Worm (Caenorhabditis elegans): ENCODE data around the gene Y57G7A.3.

The Y57G7A.3 gene

ce11 chrII:1323190-1323651 lies 37.6 kb downstream of the Y57G7A.3 start (continued):
- TF ChIP-seq B0035.1 (tag; optimal IDR thresholded peaks at IDR 0.05) (no peak), tbp1 (GFP tag; optimal IDR thresholded peaks at IDR 0.05) (no peak), ama-1 (optimal IDR thresholded peaks at IDR 0.05) (no peak), ama-1 (GFP tag; optimal IDR thresholded peaks at IDR 0.05) (peak in 1 of 2 experiments; percentile 1), T07F8.4 (tag; optimal IDR thresholded peaks at IDR 0.05) (no peak), lin-54 (GFP tag; optimal IDR thresholded peaks at IDR 0.05) (no peak), C06A6.2 (GFP tag; conservative IDR thresholded peaks at IDR 0.05) (no peak), mxl-1 (tag; optimal IDR thresholded peaks at IDR 0.05) (no peak), ztf-25 (GFP tag; IDR thresholded peaks at IDR 0.05) (no peak), rpc-1 (optimal IDR thresholded peaks at IDR 0.05) (no peak), rpc-1 (tag; optimal IDR thresholded peaks at IDR 0.05) (no peak), dpl-1 (GFP tag; optimal IDR thresholded peaks at IDR 0.05) (no peak), nhr-179 (tag; optimal IDR thresholded peaks at IDR 0.05) (no peak), K12H6.12 (tag; optimal IDR thresholded peaks at IDR 0.05) (peak; percentile 56), F37B4.10 (GFP tag; IDR thresholded peaks at IDR 0.05) (no peak), F57C9.4 (tag; optimal IDR thresholded peaks at IDR 0.05) (no peak), Y67H2A.10 (GFP tag; conservative IDR thresholded peaks at IDR 0.05) (no peak), ztf-3 (GFP tag; optimal IDR thresholded peaks at IDR 0.05) (no peak), bed-2 (GFP tag; IDR thresholded peaks at IDR 0.05) (no peak), lsy-27 (tag; optimal IDR thresholded peaks at IDR 0.05; ENCODE audit: borderline replicate concordance, insufficient read depth) (no peak), F10E7.11 (tag; optimal IDR thresholded peaks at IDR 0.05) (peak; percentile 78), akir-1 (GFP tag; optimal IDR thresholded peaks at IDR 0.05) (no peak), attf-3 (GFP tag; conservative IDR thresholded peaks at IDR 0.05) (no peak), snpc-1.3 (tag; optimal IDR thresholded peaks at IDR 0.05; ENCODE audit: insufficient read depth) (peak; percentile 4), F33H1.4 (GFP tag; IDR thresholded peaks at IDR 0.05) (no peak), athp-1 (tag; optimal IDR thresholded peaks at IDR 0.05) (peak; percentile 89), nhr-120 (GFP tag; IDR thresholded peaks at IDR 0.05) (no peak), ztf-28 (GFP tag; IDR thresholded peaks at IDR 0.05) (no peak), Y79H2A.3 (GFP tag; conservative IDR thresholded peaks at IDR 0.05) (no peak), atf-7 (tag; optimal IDR thresholded peaks at IDR 0.05) (peak; percentile 34), ccch-3 (GFP tag; optimal IDR thresholded peaks at IDR 0.05) (no peak), zfh-2 (GFP tag; conservative IDR thresholded peaks at IDR 0.05) (peak; percentile 98), madf-8 (GFP tag; conservative IDR thresholded peaks at IDR 0.05) (no peak), nfya-1 (tag; optimal IDR thresholded peaks at IDR 0.05; ENCODE audit: borderline replicate concordance, insufficient read depth) (no peak), Y95B8A.8 (GFP tag; IDR thresholded peaks at IDR 0.05) (no peak), chd-7 (tag; optimal IDR thresholded peaks at IDR 0.05) (peak; percentile 43), rec-8 (tag; optimal IDR thresholded peaks at IDR 0.05) (no peak), unc-130 (GFP tag; optimal IDR thresholded peaks at IDR 0.05) (peak; percentile 62), ztf-6 (GFP tag; IDR thresholded peaks at IDR 0.05) (no peak), nhr-27 (tag; optimal IDR thresholded peaks at IDR 0.05) (peak; percentile 43), ceh-79 (tag; optimal IDR thresholded peaks at IDR 0.05) (peak; percentile 61), B0019.2 (GFP tag; conservative IDR thresholded peaks at IDR 0.05) (no peak), ekl-4 (GFP tag; IDR thresholded peaks at IDR 0.05) (peak; percentile 76), F49E8.2 (tag; optimal IDR thresholded peaks at IDR 0.05; ENCODE audit: insufficient read depth) (no peak), egrh-3 (GFP tag; IDR thresholded peaks at IDR 0.05) (peak; percentile 77; the same call in 1 of the 2 replicates), aptf-2 (GFP tag; conservative IDR thresholded peaks at IDR 0.05) (no peak), snpc-3.4 (tag; optimal IDR thresholded peaks at IDR 0.05) (peak; percentile 2), zim-3 (tag; optimal IDR thresholded peaks at IDR 0.05) (no peak), B0261.1 (tag; optimal IDR thresholded peaks at IDR 0.05) (peak; percentile 2)
